Fruit fly (Drosophila melanogaster) whole organism, embryonic: Measurements from ENCODE around the gene dmrt11E.

Experiments
- Ada2b ChIP-seq: fragments of 200-800 bp; sonication (Bioruptor generic); IDR thresholded peaks from 2 replicates; pipeline ENCODE4 v1.3.6; 2022; ENCODE audit warnings: missing biosample characterization, missing genetic modification characterization
- Asciz ChIP-seq: fragments of 200-800 bp; sonication (Bioruptor generic); optimal IDR thresholded peaks from 2 replicates; lab custom pipeline; 2017; ENCODE audit warnings: missing biosample characterization, mild to moderate bottlenecking, missing genetic modification characterization, missing genetic modification reagents
- BtbVII ChIP-seq: fragments of 200-800 bp; sonication (Bioruptor generic); optimal IDR thresholded peaks from 3 replicates; lab custom pipeline; 2017; ENCODE audit warnings: missing biosample characterization, mild to moderate bottlenecking, missing genetic modification characterization
- CG11504 ChIP-seq: fragments of 200-800 bp; sonication (Bioruptor generic); optimal IDR thresholded peaks from 3 replicates; lab custom pipeline; 2019; ENCODE audit warnings: missing biosample characterization, mild to moderate bottlenecking, missing genetic modification characterization, moderate library complexity
- CG12104 ChIP-seq: fragments of 200-800 bp; sonication (Bioruptor generic); optimal IDR thresholded peaks from 3 replicates; lab custom pipeline; 2016; ENCODE audit warnings: missing biosample characterization, missing genetic modification characterization
- CG12299 ChIP-seq: fragments of 200-800 bp; sonication (Bioruptor generic); optimal IDR thresholded peaks from 2 replicates; lab custom pipeline; 2018; ENCODE audit warnings: missing biosample characterization, mild to moderate bottlenecking, missing genetic modification characterization
- CG15011 ChIP-seq: fragments of 200-800 bp; sonication (Bioruptor generic); optimal IDR thresholded peaks from 3 replicates; lab custom pipeline; 2018; ENCODE audit warnings: missing biosample characterization, mild to moderate bottlenecking, missing genetic modification characterization
- CG16779 ChIP-seq: fragments of 200-800 bp; sonication (Bioruptor generic); IDR thresholded peaks from 2 replicates; pipeline ENCODE4 v1.3.6; 2022; ENCODE audit warnings: missing biosample characterization, missing genetic modification characterization
- CG18599 ChIP-seq: fragments of 200-800 bp; sonication (Bioruptor generic); optimal IDR thresholded peaks from 3 replicates; lab custom pipeline; 2017; ENCODE audit warnings: missing biosample characterization, missing genetic modification characterization, mild to moderate bottlenecking, moderate library complexity, missing genetic modification reagents
- CG18764 ChIP-seq: fragments of 200-800 bp; sonication (Bioruptor generic); optimal IDR thresholded peaks from 3 replicates; lab custom pipeline; 2016; ENCODE audit warnings: missing biosample characterization, missing genetic modification characterization
- CG30431 ChIP-seq: fragments of 200-800 bp; sonication (Bioruptor generic); optimal IDR thresholded peaks from 2 replicates; lab custom pipeline; 2017; ENCODE audit warnings: missing biosample characterization, missing genetic modification characterization
- CG5245 ChIP-seq: fragments of 200-800 bp; sonication (Bioruptor generic); optimal IDR thresholded peaks from 3 replicates; lab custom pipeline; 2016; ENCODE audit warnings: missing biosample characterization, missing genetic modification characterization
- CG6683 ChIP-seq: fragments of 200-800 bp; sonication (Bioruptor generic); optimal IDR thresholded peaks from 2 replicates; lab custom pipeline; 2017; ENCODE audit warnings: missing biosample characterization, mild to moderate bottlenecking, missing genetic modification characterization, missing genetic modification reagents
- CG7357 ChIP-seq: fragments of 200-800 bp; sonication (Bioruptor generic); IDR thresholded peaks from 3 replicates; pipeline ENCODE4 v1.3.6; 2022; ENCODE audit warnings: missing biosample characterization, missing genetic modification characterization
- CG9609 ChIP-seq: fragments of 200-800 bp; sonication (Bioruptor generic); optimal IDR thresholded peaks from 3 replicates; lab custom pipeline; 2016; ENCODE audit warnings: missing biosample characterization, missing genetic modification characterization
- Dip3 ChIP-seq: fragments of 200-800 bp; sonication (Bioruptor generic); optimal IDR thresholded peaks from 3 replicates; lab custom pipeline; 2016; ENCODE audit warnings: missing biosample characterization, missing genetic modification characterization
- Dp ChIP-seq: fragments of 200-800 bp; sonication (Bioruptor generic); optimal IDR thresholded peaks from 2 replicates; lab custom pipeline; 2018; ENCODE audit warnings: missing biosample characterization, mild to moderate bottlenecking, missing genetic modification characterization, moderate library complexity
- E2f2 ChIP-seq: fragments of 200-800 bp; sonication (Bioruptor generic); IDR thresholded peaks from 2 replicates; pipeline ENCODE4 v1.3.6; 2022; ENCODE audit warnings: missing biosample characterization, missing genetic modification characterization
- Hmx ChIP-seq: fragments of 200-800 bp; sonication (Bioruptor generic); optimal IDR thresholded peaks from 2 replicates; lab custom pipeline; 2016; ENCODE audit warnings: missing biosample characterization, missing genetic modification characterization
- Hr3 ChIP-seq: fragments of 200-800 bp; sonication (Bioruptor generic); optimal IDR thresholded peaks from 3 replicates; lab custom pipeline; 2016; ENCODE audit warnings: missing biosample characterization, missing genetic modification characterization
- Hr78 ChIP-seq, 2 experiments: fragments of 200-800 bp in 1 of 2; fragments of >200 bp in 1 of 2; sonication (Bioruptor generic) in 1 of 2; optimal IDR thresholded peaks; 2 replicates each; lab custom pipeline; 2017 to 2019; ENCODE audit warnings: missing biosample characterization in 2 of 2, missing genetic modification characterization in 2 of 2, mild to moderate bottlenecking in 1 of 2, moderate library complexity in 1 of 2
- Lhr ChIP-seq: fragments of 200-800 bp; sonication (Bioruptor generic); optimal IDR thresholded peaks from 3 replicates; lab custom pipeline; 2017; ENCODE audit warnings: mild to moderate bottlenecking, missing biosample characterization, missing genetic modification reagents, missing genetic modification characterization
- NC2β ChIP-seq: fragments of 200-800 bp; sonication (Bioruptor generic); optimal IDR thresholded peaks from 2 replicates; lab custom pipeline; 2016; ENCODE audit warnings: missing biosample characterization, missing genetic modification characterization
- Nf-YA ChIP-seq: fragments of 200-800 bp; sonication (Bioruptor generic); IDR thresholded peaks from 2 replicates; pipeline ENCODE4 v1.3.6; 2022; ENCODE audit warnings: missing biosample characterization, missing genetic modification characterization
- NfI ChIP-seq: fragments of 200-800 bp; sonication (Bioruptor generic); optimal IDR thresholded peaks from 3 replicates; lab custom pipeline; 2018; ENCODE audit warnings: missing biosample characterization, mild to moderate bottlenecking, missing genetic modification characterization, moderate library complexity
- Ravus ChIP-seq: fragments of 200-800 bp; sonication (Bioruptor generic); IDR thresholded peaks from 2 replicates; pipeline ENCODE4 v1.3.6; 2022; ENCODE audit warnings: missing biosample characterization, missing genetic modification characterization
- Sry-δ ChIP-seq: fragments of 200-800 bp; sonication (Bioruptor generic); optimal IDR thresholded peaks from 2 replicates; lab custom pipeline; 2016; ENCODE audit warnings: missing biosample characterization, missing genetic modification characterization
- Trl ChIP-seq, 3 experiments: fragments of >200 bp in 2 of 3; fragments of 200-800 bp in 1 of 3; sonication (Bioruptor generic) in 1 of 3; optimal IDR thresholded peaks; 2 replicates in 1 of 3; 3 replicates in 2 of 3; lab custom pipeline; 2016 to 2017; ENCODE audit warnings: missing biosample characterization in 1 of 3, missing genetic modification characterization in 1 of 3
- ato ChIP-seq: fragments of 200-800 bp; sonication (Bioruptor generic); IDR thresholded peaks from 2 replicates; pipeline ENCODE4 v1.3.6; 2022; ENCODE audit warnings: missing biosample characterization, missing genetic modification characterization; ENCODE audit not compliant: partially characterized antibody
- br ChIP-seq: fragments of >200 bp; optimal IDR thresholded peaks from 2 replicates; lab custom pipeline; 2017
- bsh ChIP-seq, 2 experiments: fragments of 200-800 bp; sonication (Bioruptor generic); optimal IDR thresholded peaks; 2 replicates each; lab custom pipeline; 2017 to 2018; ENCODE audit warnings: mild to moderate bottlenecking in 2 of 2, missing biosample characterization in 2 of 2, missing genetic modification characterization in 2 of 2, moderate library complexity in 1 of 2
- btn ChIP-seq: fragments of 200-800 bp; sonication (Bioruptor generic); optimal IDR thresholded peaks from 2 replicates; lab custom pipeline; 2016; ENCODE audit warnings: missing biosample characterization, missing genetic modification characterization
- chif ChIP-seq, 2 experiments: fragments of 200-800 bp; sonication (Bioruptor generic); optimal IDR thresholded peaks; 3 replicates each; lab custom pipeline; 2016; ENCODE audit warnings: missing biosample characterization in 2 of 2, missing genetic modification characterization in 2 of 2
- cwo ChIP-seq: fragments of 200-800 bp; sonication (Bioruptor generic); optimal IDR thresholded peaks from 3 replicates; lab custom pipeline; 2017; ENCODE audit warnings: missing biosample characterization, missing genetic modification characterization, mild to moderate bottlenecking, moderate library complexity, missing genetic modification reagents
- jigr1 ChIP-seq: fragments of 200-800 bp; sonication (Bioruptor generic); IDR thresholded peaks from 3 replicates; pipeline ENCODE4 v1.3.6; 2022; ENCODE audit warnings: missing biosample characterization, missing genetic modification characterization
- lab ChIP-seq: fragments of 200-800 bp; sonication (Bioruptor generic); optimal IDR thresholded peaks from 3 replicates; lab custom pipeline; 2017; ENCODE audit warnings: missing biosample characterization, missing genetic modification characterization, mild to moderate bottlenecking, moderate library complexity, missing genetic modification reagents
- mam ChIP-seq: fragments of 200-800 bp; sonication (Bioruptor generic); optimal IDR thresholded peaks from 3 replicates; lab custom pipeline; 2016; ENCODE audit warnings: missing biosample characterization, missing genetic modification characterization
- nmo ChIP-seq: fragments of 200-800 bp; sonication (Bioruptor generic); optimal IDR thresholded peaks from 2 replicates; lab custom pipeline; 2018; ENCODE audit warnings: missing biosample characterization, mild to moderate bottlenecking, missing genetic modification characterization, moderate library complexity
- nom ChIP-seq: fragments of 200-800 bp; sonication (Bioruptor generic); optimal IDR thresholded peaks from 2 replicates; lab custom pipeline; 2017; ENCODE audit warnings: missing biosample characterization, missing genetic modification characterization, mild to moderate bottlenecking, moderate library complexity, missing genetic modification reagents
- org-1 ChIP-seq: fragments of 200-800 bp; sonication (Bioruptor generic); optimal IDR thresholded peaks from 2 replicates; lab custom pipeline; 2017; ENCODE audit warnings: missing biosample characterization, missing genetic modification characterization
- otp ChIP-seq: fragments of 200-800 bp; sonication (Bioruptor generic); IDR thresholded peaks from 3 replicates; pipeline ENCODE4, ENCODE4 v1.3.6; 2022; ENCODE audit warnings: missing biosample characterization, missing genetic modification characterization
- row ChIP-seq: fragments of 200-800 bp; sonication (Bioruptor generic); IDR thresholded peaks from 3 replicates; pipeline ENCODE4 v1.3.6; 2022; ENCODE audit warnings: missing biosample characterization, missing genetic modification characterization
- sens-2 ChIP-seq: fragments of 200-800 bp; sonication (Bioruptor generic); IDR thresholded peaks from 2 replicates; pipeline ENCODE4 v1.3.6; 2022; ENCODE audit warnings: missing biosample characterization, missing genetic modification characterization
- slbo ChIP-seq: fragments of 200-800 bp; sonication (Bioruptor generic); IDR thresholded peaks from 2 replicates; pipeline ENCODE4 v1.3.6; 2022; ENCODE audit warnings: missing biosample characterization, missing genetic modification characterization
- slp2 ChIP-seq: fragments of 200-800 bp; sonication (Bioruptor generic); optimal IDR thresholded peaks from 2 replicates; lab custom pipeline; 2016; ENCODE audit warnings: missing biosample characterization, missing genetic modification characterization
- sqz ChIP-seq: fragments of 200-800 bp; sonication (Bioruptor generic); optimal IDR thresholded peaks from 3 replicates; lab custom pipeline; 2018; ENCODE audit warnings: missing biosample characterization, mild to moderate bottlenecking, missing genetic modification characterization
- toy ChIP-seq: fragments of 200-800 bp; sonication (Bioruptor generic); IDR thresholded peaks from 2 replicates; pipeline ENCODE4 v1.3.6; 2022; ENCODE audit warnings: missing biosample characterization, missing genetic modification characterization
- twi ChIP-seq: fragments of 200-800 bp; optimal IDR thresholded peaks from 2 replicates; lab custom pipeline; 2019; ENCODE audit warnings: missing biosample characterization, mild to moderate bottlenecking, missing genetic modification characterization, moderate library complexity
- usp ChIP-seq: fragments of >200 bp; optimal IDR thresholded peaks from 2 replicates; lab custom pipeline; 2017; ENCODE audit warnings: missing biosample characterization, missing genetic modification characterization
- wek ChIP-seq: fragments of 200-800 bp; sonication (Bioruptor generic); optimal IDR thresholded peaks from 3 replicates; lab custom pipeline; 2018; ENCODE audit warnings: missing biosample characterization, mild to moderate bottlenecking, missing genetic modification characterization, moderate library complexity
- z ChIP-seq: fragments of 200-800 bp; sonication (Bioruptor generic); IDR thresholded peaks from 3 replicates; pipeline ENCODE4 v1.3.6; 2022; ENCODE audit warnings: missing biosample characterization, missing genetic modification characterization

dmrt11E gene

dm6 chrX:13323114-13323513 lies 44.9 kb upstream of the dmrt11E start (continued):
- TF ChIP-seq cwo (GFP tag; lab: Kevin White, UChicago) (no peak), CG7357 (GFP tag; lab: Robert Waterston, UW) (no peak), twi (tag; lab: Kevin White, UChicago) (no peak), CG18764 (GFP tag; lab: Kevin White, UChicago) (peak; percentile 59), Nf-YA (GFP tag; lab: Robert Waterston, UW) (no peak), CG5245 (peak; percentile 35), CG9609 (GFP tag; lab: Kevin White, UChicago) (peak; percentile 47), slp2 (GFP tag; lab: Kevin White, UChicago) (peak; percentile 68), Trl (optimal IDR thresholded peaks at IDR 0.05; lab: Kevin White, UChicago) (no peak), Trl (GFP tag; optimal IDR thresholded peaks at IDR 0.05; lab: Kevin White, UChicago) (no peak), chif (GFP tag; optimal IDR thresholded peaks at IDR 0.05; lab: Kevin White, UChicago) (peak; percentile 59 to 66), NfI (GFP tag; lab: Kevin White, UChicago) (peak; percentile 57), Dip3 (GFP tag; lab: Kevin White, UChicago) (peak; percentile 21), NC2β (GFP tag; lab: Kevin White, UChicago) (peak; percentile 58), br (lab: Kevin White, UChicago) (no peak), sqz (GFP tag; lab: Kevin White, UChicago) (no peak), toy (0 out of 2 replicates have a peak, but pooled peaks have one; percentile 23), CG30431 (peak; percentile 19), btn (peak; percentile 24), wek (GFP tag; lab: Kevin White, UChicago) (no peak), slbo (GFP tag; lab: Robert Waterston, UW) (peak; percentile 70), CG12299 (no peak), ato (GFP tag; lab: Robert Waterston, UW) (no peak), mam (GFP tag; lab: Kevin White, UChicago) (peak; percentile 67), usp (GFP tag; lab: Kevin White, UChicago) (no peak), CG6683 (GFP tag; lab: Kevin White, UChicago) (no peak), otp (no peak), Hr78 (GFP tag; optimal IDR thresholded peaks at IDR 0.05; lab: Kevin White, UChicago) (no peak), bsh (GFP tag; optimal IDR thresholded peaks at IDR 0.05; lab: Kevin White, UChicago) (peak in 1 of 2 experiments; percentile 52), Dp (no peak), CG16779 (GFP tag; lab: Robert Waterston, UW) (no peak), Ravus (GFP tag; lab: Robert Waterston, UW) (no peak), jigr1 (GFP tag; lab: Robert Waterston, UW) (no peak; the same call in 2 of the 3 replicates), Sry-δ (peak; percentile 28), CG12104 (peak; percentile 53), org-1 (peak; percentile 3), BtbVII (GFP tag; lab: Kevin White, UChicago) (peak; percentile 56), E2f2 (GFP tag; lab: Robert Waterston, UW) (peak; percentile 19; the same call in 1 of the 2 replicates), Lhr (no peak), row (GFP tag; lab: Robert Waterston, UW) (peak; percentile 69), Asciz (GFP tag; lab: Kevin White, UChicago) (peak; percentile 52), Ada2b (GFP tag; lab: Robert Waterston, UW) (peak; percentile 65), z (GFP tag; lab: Robert Waterston, UW) (no peak), nmo (peak; percentile 50), CG11504 (tag; lab: Kevin White, UChicago) (peak; percentile 80), lab (peak; percentile 50), CG15011 (GFP tag; lab: Kevin White, UChicago) (no peak), Hr3 (GFP tag; lab: Kevin White, UChicago) (peak; percentile 58), nom (GFP tag; lab: Kevin White, UChicago) (no peak), CG18599 (GFP tag; lab: Kevin White, UChicago) (peak; percentile 47), sens-2 (no peak), Hmx (GFP tag; lab: Kevin White, UChicago) (no peak)
